Fruit fly (Drosophila melanogaster) whole organism, embryonic: ENCODE data around the gene SrpRbeta.
A peak's percentile ranks its signal among the peaks of the same experiment; 100 is the strongest.

ENCODE experiments used
- Ada2b ChIP-seq: fragments of 200-800 bp; sonication (Bioruptor generic); IDR thresholded peaks from 2 replicates; pipeline ENCODE4 v1.3.6; 2022; ENCODE audit warnings: missing biosample characterization, missing genetic modification characterization
- Atf3 ChIP-seq: fragments of 200-800 bp; sonication (Bioruptor generic); optimal IDR thresholded peaks from 3 replicates; lab custom pipeline; 2016; ENCODE audit warnings: missing biosample characterization, missing genetic modification characterization
- B-H2 ChIP-seq: fragments of 200-800 bp; sonication (Bioruptor generic); optimal IDR thresholded peaks from 2 replicates; lab custom pipeline; 2018; ENCODE audit warnings: missing biosample characterization, mild to moderate bottlenecking, missing genetic modification characterization
- CG10267 ChIP-seq: fragments of 200-800 bp; sonication (Bioruptor generic); optimal IDR thresholded peaks from 2 replicates; lab custom pipeline; 2018; ENCODE audit warnings: missing biosample characterization, mild to moderate bottlenecking, missing genetic modification characterization, moderate library complexity
- CG11456 ChIP-seq: fragments of 200-800 bp; sonication (Bioruptor generic); IDR thresholded peaks from 3 replicates; pipeline ENCODE4 v1.3.6; 2022; ENCODE audit warnings: missing biosample characterization, missing genetic modification characterization
- CG11560 ChIP-seq: fragments of 200-800 bp; sonication (Bioruptor generic); IDR thresholded peaks from 3 replicates; pipeline ENCODE4 v1.3.6; 2022; ENCODE audit warnings: missing biosample characterization, missing genetic modification characterization
- CG11695 ChIP-seq: fragments of 200-800 bp; sonication (Bioruptor generic); IDR thresholded peaks from 3 replicates; pipeline ENCODE4 v1.3.6; 2022; ENCODE audit warnings: missing biosample characterization, missing genetic modification characterization
- CG11696 ChIP-seq: fragments of 200-800 bp; sonication (Bioruptor generic); IDR thresholded peaks from 2 replicates; pipeline ENCODE4 v1.3.6; 2022; ENCODE audit warnings: missing biosample characterization, missing genetic modification characterization
- CG13894 ChIP-seq: fragments of 200-800 bp; sonication (Bioruptor generic); optimal IDR thresholded peaks from 3 replicates; lab custom pipeline; 2018; ENCODE audit warnings: missing biosample characterization, mild to moderate bottlenecking, missing genetic modification characterization, moderate library complexity
- CG14441 ChIP-seq: fragments of 200-800 bp; sonication (Bioruptor generic); IDR thresholded peaks from 2 replicates; pipeline ENCODE4 v1.3.6; 2022; ENCODE audit warnings: missing biosample characterization, missing genetic modification characterization
- CG15696 ChIP-seq: fragments of 200-800 bp; sonication (Bioruptor generic); optimal IDR thresholded peaks from 2 replicates; lab custom pipeline; 2019; ENCODE audit warnings: missing biosample characterization, mild to moderate bottlenecking, missing genetic modification characterization, moderate library complexity
- CG18599 ChIP-seq: fragments of 200-800 bp; sonication (Bioruptor generic); optimal IDR thresholded peaks from 3 replicates; lab custom pipeline; 2017; ENCODE audit warnings: missing biosample characterization, missing genetic modification characterization, mild to moderate bottlenecking, moderate library complexity, missing genetic modification reagents
- CG32532 ChIP-seq: fragments of 200-800 bp; sonication (Bioruptor generic); IDR thresholded peaks from 2 replicates; pipeline ENCODE4 v1.3.6; 2022; ENCODE audit warnings: missing biosample characterization, missing genetic modification characterization
- CG32772 ChIP-seq: fragments of 200-800 bp; sonication (Bioruptor generic); IDR thresholded peaks from 2 replicates; pipeline ENCODE4 v1.3.6; 2022; ENCODE audit warnings: missing biosample characterization, missing genetic modification characterization
- CG3995 ChIP-seq: fragments of 200-800 bp; sonication (Bioruptor generic); optimal IDR thresholded peaks from 3 replicates; lab custom pipeline; 2016; ENCODE audit warnings: missing biosample characterization, missing genetic modification characterization
- CG43689 ChIP-seq: fragments of 200-800 bp; sonication (Bioruptor generic); IDR thresholded peaks from 2 replicates; pipeline ENCODE4 v1.3.6; 2022; ENCODE audit warnings: missing biosample characterization, missing genetic modification characterization
- CG6813 ChIP-seq: fragments of 200-800 bp; sonication (Bioruptor generic); optimal IDR thresholded peaks from 2 replicates; lab custom pipeline; 2017; ENCODE audit warnings: missing biosample characterization, missing genetic modification characterization, mild to moderate bottlenecking, moderate library complexity, missing genetic modification reagents
- CG8765 ChIP-seq: fragments of 200-800 bp; sonication (Bioruptor generic); IDR thresholded peaks from 2 replicates; pipeline ENCODE4 v1.3.6; 2022; ENCODE audit warnings: missing biosample characterization, missing genetic modification characterization
- Dip2 ChIP-seq: fragments of 200-800 bp; sonication (Bioruptor generic); IDR thresholded peaks from 2 replicates; pipeline ENCODE4 v1.3.6; 2022; ENCODE audit warnings: missing biosample characterization, missing genetic modification characterization
- Ets65A ChIP-seq: fragments of 200-800 bp; sonication (Bioruptor generic); peaks from one replicate; lab custom pipeline; 2016; ENCODE audit warnings: missing biosample characterization, missing genetic modification characterization
- Fer1 ChIP-seq: fragments of 200-800 bp; sonication (Bioruptor generic); optimal IDR thresholded peaks from 2 replicates; lab custom pipeline; 2017; ENCODE audit warnings: missing biosample characterization, mild to moderate bottlenecking, missing genetic modification characterization
- Hmr ChIP-seq: fragments of 200-800 bp; sonication (Bioruptor generic); optimal IDR thresholded peaks from 3 replicates; lab custom pipeline; 2017; ENCODE audit warnings: mild to moderate bottlenecking, missing biosample characterization, missing genetic modification reagents, missing genetic modification characterization
- Hr78 ChIP-seq, 2 experiments: fragments of 200-800 bp in 1 of 2; fragments of >200 bp in 1 of 2; sonication (Bioruptor generic) in 1 of 2; optimal IDR thresholded peaks; 2 replicates each; lab custom pipeline; 2017 to 2019; ENCODE audit warnings: missing biosample characterization in 2 of 2, missing genetic modification characterization in 2 of 2, mild to moderate bottlenecking in 1 of 2, moderate library complexity in 1 of 2
- Jarid2 ChIP-seq: fragments of 200-800 bp; sonication (Bioruptor generic); optimal IDR thresholded peaks from 3 replicates; lab custom pipeline; 2017; ENCODE audit warnings: mild to moderate bottlenecking, missing biosample characterization, missing genetic modification reagents, missing genetic modification characterization
- Max ChIP-seq: fragments of 200-800 bp; sonication (Bioruptor generic); optimal IDR thresholded peaks from 2 replicates; lab custom pipeline; 2016; ENCODE audit warnings: missing biosample characterization, mild to moderate bottlenecking, missing genetic modification characterization
- Med ChIP-seq: fragments of 200-800 bp; sonication (Bioruptor generic); peaks from one replicate; lab custom pipeline; 2016; ENCODE audit warnings: missing biosample characterization, missing genetic modification characterization, mild to moderate bottlenecking, inconsistent platforms, moderate library complexity
- Mes4 ChIP-seq: fragments of 200-800 bp; sonication (Bioruptor generic); optimal IDR thresholded peaks from 2 replicates; lab custom pipeline; 2016; ENCODE audit warnings: missing biosample characterization, missing genetic modification characterization
- Nf-YB ChIP-seq: fragments of 200-800 bp; sonication (Bioruptor generic); optimal IDR thresholded peaks from 3 replicates; lab custom pipeline; 2019; ENCODE audit warnings: missing biosample characterization, mild to moderate bottlenecking, missing genetic modification characterization, moderate library complexity
- Scr ChIP-seq: fragments of 200-800 bp; sonication (Bioruptor generic); IDR thresholded peaks from 2 replicates; pipeline ENCODE4 v1.3.6; 2022; ENCODE audit warnings: missing biosample characterization, missing genetic modification characterization; ENCODE audit not compliant: partially characterized antibody
- br ChIP-seq: fragments of >200 bp; optimal IDR thresholded peaks from 2 replicates; lab custom pipeline; 2017
- crp ChIP-seq, 2 experiments: fragments of 200-800 bp; sonication (Bioruptor generic); optimal IDR thresholded peaks; 2 replicates in 1 of 2; 3 replicates in 1 of 2; lab custom pipeline; 2017; ENCODE audit warnings: missing biosample characterization in 2 of 2, missing genetic modification characterization in 2 of 2, mild to moderate bottlenecking in 1 of 2, moderate library complexity in 1 of 2
- cwo ChIP-seq: fragments of 200-800 bp; sonication (Bioruptor generic); optimal IDR thresholded peaks from 3 replicates; lab custom pipeline; 2017; ENCODE audit warnings: missing biosample characterization, missing genetic modification characterization, mild to moderate bottlenecking, moderate library complexity, missing genetic modification reagents
- dati ChIP-seq: fragments of 200-800 bp; sonication (Bioruptor generic); IDR thresholded peaks from 2 replicates; pipeline ENCODE4 v1.3.6; 2022; ENCODE audit warnings: missing biosample characterization, missing genetic modification characterization
- dysf ChIP-seq: fragments of 200-800 bp; sonication (Bioruptor generic); IDR thresholded peaks from 3 replicates; pipeline ENCODE4 v1.3.6; 2022; ENCODE audit warnings: missing biosample characterization, missing genetic modification characterization
- grn ChIP-seq: fragments of 200-800 bp; sonication (Bioruptor generic); optimal IDR thresholded peaks from 3 replicates; lab custom pipeline; 2017; ENCODE audit warnings: missing biosample characterization, missing genetic modification characterization
- gro ChIP-seq: fragments of 200-800 bp; sonication (Bioruptor generic); optimal IDR thresholded peaks from 2 replicates; lab custom pipeline; 2016; ENCODE audit warnings: missing biosample characterization, missing genetic modification characterization
- jigr1 ChIP-seq: fragments of 200-800 bp; sonication (Bioruptor generic); IDR thresholded peaks from 3 replicates; pipeline ENCODE4 v1.3.6; 2022; ENCODE audit warnings: missing biosample characterization, missing genetic modification characterization
- jumu ChIP-seq: fragments of 200-800 bp; sonication (Bioruptor generic); optimal IDR thresholded peaks from 3 replicates; lab custom pipeline; 2016; ENCODE audit warnings: missing biosample characterization, missing genetic modification characterization
- ken ChIP-seq: fragments of 200-800 bp; sonication (Bioruptor generic); IDR thresholded peaks from 3 replicates; pipeline ENCODE4 v1.3.6; 2022; ENCODE audit warnings: missing biosample characterization, missing genetic modification characterization
- mirr ChIP-seq: fragments of 200-800 bp; sonication (Bioruptor generic); optimal IDR thresholded peaks from 3 replicates; lab custom pipeline; 2018; ENCODE audit warnings: missing biosample characterization, mild to moderate bottlenecking, missing genetic modification characterization
- pan ChIP-seq, 4 experiments: fragments of >200 bp in 3 of 4; fragments of 200-800 bp in 1 of 4; sonication (Bioruptor generic) in 1 of 4; optimal IDR thresholded peaks in 3 of 4; IDR thresholded peaks in 1 of 4; 2 replicates each; pipeline versions ENCODE4 v1.3.6 to Lab custom; 2017 to 2022; ENCODE audit warnings: missing biosample characterization in 2 of 4, missing genetic modification characterization in 2 of 4, mixed read lengths in 1 of 4
- ranshi ChIP-seq: fragments of 200-800 bp; sonication (Bioruptor generic); IDR thresholded peaks from 2 replicates; pipeline ENCODE4 v1.3.6; 2022; ENCODE audit warnings: missing biosample characterization, missing genetic modification characterization
- sd ChIP-seq: fragments of 200-800 bp; sonication (Bioruptor generic); optimal IDR thresholded peaks from 3 replicates; lab custom pipeline; 2018; ENCODE audit warnings: missing biosample characterization, mild to moderate bottlenecking, missing genetic modification characterization, moderate library complexity
- slbo ChIP-seq: fragments of 200-800 bp; sonication (Bioruptor generic); IDR thresholded peaks from 2 replicates; pipeline ENCODE4 v1.3.6; 2022; ENCODE audit warnings: missing biosample characterization, missing genetic modification characterization
- so ChIP-seq: fragments of 200-800 bp; sonication (Bioruptor generic); IDR thresholded peaks from 3 replicates; pipeline ENCODE4 v1.3.6; 2022; ENCODE audit warnings: missing biosample characterization, missing genetic modification characterization
- sug ChIP-seq: fragments of 200-800 bp; optimal IDR thresholded peaks from 2 replicates; lab custom pipeline; 2019; ENCODE audit warnings: missing biosample characterization, mild to moderate bottlenecking, missing genetic modification characterization, moderate library complexity
- vvl ChIP-seq: fragments of 200-800 bp; sonication (Bioruptor generic); IDR thresholded peaks from 2 replicates; pipeline ENCODE4 v1.3.6; 2022; ENCODE audit warnings: missing biosample characterization, missing genetic modification characterization
- zfh2 ChIP-seq: fragments of 200-800 bp; sonication (Bioruptor generic); optimal IDR thresholded peaks from 2 replicates; lab custom pipeline; 2016; ENCODE audit warnings: missing biosample characterization, missing genetic modification characterization

The SrpRbeta gene

dm6 chr3L:8688694-8689291 is 31.2 kb downstream of the SrpRbeta start (continued):
- peak; percentile 0 for TF ChIP-seq CG13894 (tag; lab: Kevin White, UChicago)
- peak; percentile 40 for TF ChIP-seq cwo (GFP tag; lab: Kevin White, UChicago)
- TF ChIP-seq Dip2 (GFP tag; lab: Robert Waterston, UW): no peak
- TF ChIP-seq mirr: no peak
- peak; percentile 40; the same call in 1 of the 2 replicates for TF ChIP-seq vvl (GFP tag; lab: Robert Waterston, UW)
- no peak for TF ChIP-seq crp (GFP tag; optimal IDR thresholded peaks at IDR 0.05; lab: Kevin White, UChicago)
- no peak for TF ChIP-seq Atf3 (GFP tag; lab: Kevin White, UChicago)
- TF ChIP-seq dati (GFP tag; lab: Robert Waterston, UW): no peak
- peak; percentile 90 for TF ChIP-seq CG3995
- TF ChIP-seq slbo (GFP tag; lab: Robert Waterston, UW): peak; percentile 15; the same call in 1 of the 2 replicates
- peak; percentile 40; the same call in 1 of the 2 replicates for TF ChIP-seq CG32772 (GFP tag; lab: Robert Waterston, UW)
- no peak for TF ChIP-seq ranshi (GFP tag; lab: Robert Waterston, UW)
- TF ChIP-seq CG32532: peak; percentile 5; the same call in 1 of the 2 replicates
- TF ChIP-seq Scr: no peak
- TF ChIP-seq sug (tag; lab: Kevin White, UChicago): peak; percentile 6
- TF ChIP-seq CG11695 (GFP tag; lab: Robert Waterston, UW): no peak
- peak; percentile 15; the same call in 1 of the 3 replicates for TF ChIP-seq dysf (GFP tag; lab: Robert Waterston, UW)
- 0 out of 2 replicates have a peak, but pooled peaks have one; percentile 6 for TF ChIP-seq CG43689 (GFP tag; lab: Robert Waterston, UW)
- no peak for TF ChIP-seq CG8765 (GFP tag; lab: Robert Waterston, UW)
- TF ChIP-seq Ada2b (GFP tag; lab: Robert Waterston, UW): no peak
- TF ChIP-seq CG15696: no peak
- no peak for TF ChIP-seq ken (GFP tag; lab: Robert Waterston, UW)
- peak; percentile 17 for TF ChIP-seq sd
- no peak for TF ChIP-seq grn
- no peak for TF ChIP-seq jigr1 (GFP tag; lab: Robert Waterston, UW)
- TF ChIP-seq Ets65A (GFP tag; lab: Kevin White, UChicago): peak; percentile 68

dm6 chr3L:8686646-8687045 is 33.4 kb downstream of the SrpRbeta start:
- TF ChIP-seq Max (GFP tag; lab: Kevin White, UChicago): no peak
- TF ChIP-seq sd: peak; percentile 17
- TF ChIP-seq Med (GFP tag; lab: Kevin White, UChicago): peak; percentile 49

- TF ChIP-seq Hmr (GFP tag; lab: Kevin White, UChicago) (peak; percentile 7), B-H2 (GFP tag; lab: Kevin White, UChicago) (no peak), jumu (no peak), CG11456 (GFP tag; lab: Robert Waterston, UW) (no peak), CG10267 (tag; lab: Kevin White, UChicago) (no peak), CG6813 (GFP tag; lab: Kevin White, UChicago) (no peak), gro (GFP tag; lab: Kevin White, UChicago) (no peak), Jarid2 (GFP tag; lab: Kevin White, UChicago) (no peak), Hr78 (GFP tag; optimal IDR thresholded peaks at IDR 0.05; lab: Kevin White, UChicago) (no peak), CG14441 (GFP tag; lab: Robert Waterston, UW) (no peak), zfh2 (GFP tag; lab: Kevin White, UChicago) (no peak), CG11560 (tag; lab: Robert Waterston, UW) (no peak), pan (optimal IDR thresholded peaks at IDR 0.05; lab: Kevin White, UChicago) (no peak), pan (GFP tag; optimal IDR thresholded peaks at IDR 0.05 in 1 of 2, IDR thresholded peaks at IDR 0.05 in 1 of 2) (no peak), CG11696 (GFP tag; lab: Robert Waterston, UW) (peak; percentile 9; the same call in 1 of the 2 replicates), Fer1 (GFP tag; lab: Kevin White, UChicago) (no peak), CG18599 (no peak), Mes4 (GFP tag; lab: Kevin White, UChicago) (no peak), so (GFP tag; lab: Robert Waterston, UW) (no peak), Nf-YB (GFP tag; lab: Kevin White, UChicago) (no peak), br (lab: Kevin White, UChicago) (no peak)
These were observed 35.5 kb downstream of the SrpRbeta start for dm6 chr3L:8684419-8685081.
